Worm (Caenorhabditis elegans): ENCODE measurements around the gene swip-10.
A peak's percentile ranks its signal among the peaks of the same experiment; 100 is the strongest.

The swip-10 gene

ce11 chrX:2118162-2118561 is at the start of gene swip-10:
Gene swip-10, minus strand, starts transcription at chrX:2118262.
- TF ChIP-seq fos-1 (tag; optimal IDR thresholded peaks at IDR 0.05) (no peak), egl-27 (tag; optimal IDR thresholded peaks at IDR 0.05) (no peak), mdl-1 (tag; optimal IDR thresholded peaks at IDR 0.05) (no peak), tbx-2 (tag; optimal IDR thresholded peaks at IDR 0.05) (no peak), nfya-1 (tag; optimal IDR thresholded peaks at IDR 0.05; ENCODE audit: insufficient read depth) (no peak), ceh-82 (tag; optimal IDR thresholded peaks at IDR 0.05) (no peak), unc-39 (tag; optimal IDR thresholded peaks at IDR 0.05) (no peak), pqm-1 (tag; optimal IDR thresholded peaks at IDR 0.05) (no peak)

ce11 chrX:2164751-2165150 is 46.7 kb upstream of the swip-10 start, which contains the start of gene F48B9.3:
Gene F48B9.3, plus strand, starts transcription at chrX:2165051.
- TF ChIP-seq ceh-9 (tag; optimal IDR thresholded peaks at IDR 0.05), result no peak
- no peak for TF ChIP-seq elt-3 (tag; optimal IDR thresholded peaks at IDR 0.05)
- TF ChIP-seq R02D3.7 (tag; optimal IDR thresholded peaks at IDR 0.05), result no peak
- no peak for TF ChIP-seq pha-4 (tag; optimal IDR thresholded peaks at IDR 0.05)
- TF ChIP-seq fkh-10 (GFP tag; optimal IDR thresholded peaks at IDR 0.05), result no peak
- no peak for TF ChIP-seq skn-1 (tag; optimal IDR thresholded peaks at IDR 0.05)
- TF ChIP-seq elt-2 (tag; optimal IDR thresholded peaks at IDR 0.05), result no peak
- TF ChIP-seq ceh-28 (tag; optimal IDR thresholded peaks at IDR 0.05), result no peak
- no peak for TF ChIP-seq ztf-4 (tag; optimal IDR thresholded peaks at IDR 0.05)
- TF ChIP-seq ztf-11 (tag; optimal IDR thresholded peaks at IDR 0.05), result no peak
- no peak for TF ChIP-seq unc-62 (GFP tag; optimal IDR thresholded peaks at IDR 0.05)
- TF ChIP-seq ama-1 (optimal IDR thresholded peaks at IDR 0.05), result no peak

ce11 chrX:2163084-2163483 is 45.0 kb upstream of the swip-10 start, which contains the start of gene pdf-2:
Gene pdf-2, plus strand, starts transcription at chrX:2163384.
- TF ChIP-seq ceh-9 (tag; optimal IDR thresholded peaks at IDR 0.05) (no peak), snpc-4 (tag; optimal IDR thresholded peaks at IDR 0.05) (no peak), unc-62 (GFP tag; optimal IDR thresholded peaks at IDR 0.05) (no peak), ztf-11 (tag; optimal IDR thresholded peaks at IDR 0.05) (no peak), aly-2 (tag; optimal IDR thresholded peaks at IDR 0.05) (no peak), elt-3 (tag; optimal IDR thresholded peaks at IDR 0.05) (no peak), nhr-43 (tag; optimal IDR thresholded peaks at IDR 0.05; ENCODE audit: poor library complexity, severe bottlenecking) (no peak), ama-1 (optimal IDR thresholded peaks at IDR 0.05) (no peak), lsy-12 (tag; optimal IDR thresholded peaks at IDR 0.05) (no peak), ceh-28 (tag; optimal IDR thresholded peaks at IDR 0.05) (no peak), tbx-2 (tag; optimal IDR thresholded peaks at IDR 0.05) (no peak), elt-1 (tag; optimal IDR thresholded peaks at IDR 0.05) (no peak), fos-1 (tag; optimal IDR thresholded peaks at IDR 0.05) (no peak), hmg-11 (tag; optimal IDR thresholded peaks at IDR 0.05) (no peak)

ce11 chrX:2157855-2158254 is 39.8 kb upstream of the swip-10 start:
- no peak for TF ChIP-seq ceh-9 (tag; optimal IDR thresholded peaks at IDR 0.05)
- TF ChIP-seq tbx-2 (tag; optimal IDR thresholded peaks at IDR 0.05), result no peak
- peak; percentile 40 for TF ChIP-seq elt-2 (tag; optimal IDR thresholded peaks at IDR 0.05)
- TF ChIP-seq ztf-4 (tag; optimal IDR thresholded peaks at IDR 0.05), result no peak
- TF ChIP-seq nhr-25 (tag; optimal IDR thresholded peaks at IDR 0.05), result peak; percentile 42
- no peak for TF ChIP-seq fos-1 (tag; optimal IDR thresholded peaks at IDR 0.05)

- TF ChIP-seq elt-1 (tag; optimal IDR thresholded peaks at IDR 0.05) (no peak), fkh-10 (GFP tag; optimal IDR thresholded peaks at IDR 0.05) (no peak), nhr-237 (tag; optimal IDR thresholded peaks at IDR 0.05) (no peak), ama-1 (optimal IDR thresholded peaks at IDR 0.05) (no peak), fos-1 (tag; optimal IDR thresholded peaks at IDR 0.05) (no peak)
These were observed 35.7 kb upstream of the swip-10 start for ce11 chrX:2153780-2154179.

ce11 chrX:2152062-2152461 is 34.0 kb upstream of the swip-10 start:
- TF ChIP-seq ceh-82 (tag; optimal IDR thresholded peaks at IDR 0.05), result no peak
- no peak for TF ChIP-seq jun-1 (tag; optimal IDR thresholded peaks at IDR 0.05)
- no peak for TF ChIP-seq snpc-4 (tag; optimal IDR thresholded peaks at IDR 0.05)
- no peak for TF ChIP-seq elt-2 (tag; optimal IDR thresholded peaks at IDR 0.05)
- no peak for TF ChIP-seq nhr-67 (tag; optimal IDR thresholded peaks at IDR 0.05)
- TF ChIP-seq egl-27 (tag; optimal IDR thresholded peaks at IDR 0.05), result no peak
- TF ChIP-seq fkh-2 (tag; optimal IDR thresholded peaks at IDR 0.05), result no peak
- no peak for TF ChIP-seq elt-1 (tag; optimal IDR thresholded peaks at IDR 0.05)
- TF ChIP-seq R02D3.7 (tag; optimal IDR thresholded peaks at IDR 0.05), result no peak
- TF ChIP-seq elt-3 (tag; optimal IDR thresholded peaks at IDR 0.05), result no peak
- TF ChIP-seq pqm-1 (tag; optimal IDR thresholded peaks at IDR 0.05), result no peak
- TF ChIP-seq nhr-237 (tag; optimal IDR thresholded peaks at IDR 0.05), result no peak
- TF ChIP-seq aly-2 (tag; optimal IDR thresholded peaks at IDR 0.05), result no peak
- TF ChIP-seq nfya-1 (tag; optimal IDR thresholded peaks at IDR 0.05; ENCODE audit: insufficient read depth), result no peak
- no peak for TF ChIP-seq daf-12 (tag; optimal IDR thresholded peaks at IDR 0.05)
- no peak for TF ChIP-seq egl-5 (tag; optimal IDR thresholded peaks at IDR 0.05)
- no peak for TF ChIP-seq ztf-4 (tag; optimal IDR thresholded peaks at IDR 0.05)
- TF ChIP-seq ceh-16 (tag; optimal IDR thresholded peaks at IDR 0.05), result no peak
- TF ChIP-seq mdl-1 (tag; optimal IDR thresholded peaks at IDR 0.05), result no peak
- TF ChIP-seq lin-39 (tag; optimal IDR thresholded peaks at IDR 0.05), result no peak
